Worm (Caenorhabditis elegans) whole organism, dauer: ENCODE measurements around the gene tars-1.

Experiments
- unc-62 ChIP-seq: sonication (generic microtip); optimal IDR thresholded peaks from 2 replicates; lab custom pipeline; 2017; ENCODE audit warnings: missing biosample characterization, missing genetic modification reagents, missing genetic modification characterization

The tars-1 gene

ce11 chrII:11681136-11681824, 14.2 kb downstream of the tars-1 start, which contains the start of the genes sfxn-1.4 and C47D12.4:
TSS of gene sfxn-1.4 (minus strand) at chrII:11681236.
TSS of gene C47D12.4 (plus strand) at chrII:11681774.
- no peak for TF ChIP-seq unc-62

DNA sequence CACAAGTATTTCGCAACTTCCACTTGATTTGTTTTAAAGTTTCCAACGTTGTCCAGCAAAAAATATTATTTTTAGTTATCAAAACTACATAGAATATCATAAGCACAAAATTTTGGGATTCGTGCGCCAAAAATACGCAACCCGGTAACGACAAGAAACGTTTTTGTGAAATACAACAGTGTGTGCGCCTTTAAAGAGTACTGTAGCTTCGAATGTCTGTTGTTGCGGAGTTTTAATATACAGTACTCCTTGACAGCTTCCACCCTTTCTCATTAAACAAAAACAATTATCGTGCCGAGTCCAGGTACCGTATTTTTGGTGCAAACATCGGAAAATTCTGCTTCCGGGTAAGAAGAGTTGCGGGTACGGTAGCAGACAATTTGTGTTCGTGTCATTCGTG, 15.2 kb downstream of the tars-1 start:
- no peak for TF ChIP-seq unc-62

DNA sequence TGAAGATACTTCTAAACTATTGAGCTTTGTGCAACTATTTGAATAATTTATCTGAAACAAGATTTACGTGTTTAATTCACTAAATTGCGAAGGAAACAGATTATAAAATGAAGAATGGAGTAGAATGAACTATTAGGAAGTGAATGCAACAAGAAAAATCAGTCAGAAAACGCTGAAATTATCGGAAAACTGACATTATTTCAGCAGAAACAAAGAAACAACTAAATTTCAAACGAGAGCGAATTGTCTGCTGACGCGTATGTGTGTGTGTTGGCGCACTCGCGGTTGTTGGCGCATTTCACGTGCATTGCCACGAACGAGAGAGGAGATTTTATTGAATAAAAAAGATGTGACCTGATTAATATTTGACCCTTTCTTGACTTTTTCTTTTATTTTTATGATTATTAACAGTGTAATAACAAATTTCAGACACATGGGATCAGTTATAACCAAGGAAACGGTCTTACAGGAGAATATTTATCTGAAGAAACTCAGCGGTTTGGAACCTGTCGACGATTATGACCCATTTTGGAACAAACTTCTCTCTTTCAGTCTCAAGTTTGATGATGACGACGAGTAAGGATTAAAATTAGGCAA, 19.5 kb downstream of the tars-1 start, which contains the start of the genes trr-1 and C47D12.2:
Gene trr-1 (minus strand): TSS at position 51 of the 597 bp plus-strand sequence.
Gene C47D12.2 (plus strand): TSS at position 430 of the 597 bp plus-strand sequence.
- TF ChIP-seq unc-62: no peak

DNA sequence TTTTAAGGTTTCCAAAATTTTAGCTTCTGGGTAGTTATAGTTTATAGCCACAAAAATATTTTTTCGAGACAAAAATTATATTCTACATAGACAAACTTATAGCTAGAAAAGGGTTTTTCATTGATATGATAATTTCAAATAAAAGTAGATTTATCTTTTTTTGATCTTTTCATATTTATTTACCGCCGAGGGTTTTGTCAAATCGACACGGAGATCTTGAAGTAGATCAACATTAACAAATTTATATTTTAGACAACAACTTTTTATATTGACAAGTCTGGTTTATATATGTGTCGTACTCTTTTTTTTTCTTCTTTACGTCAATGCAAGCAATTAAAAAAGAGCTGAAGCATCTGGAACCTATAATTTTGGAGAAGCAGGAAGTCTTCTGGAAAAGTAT, 36.6 kb downstream of the tars-1 start:
- no peak for TF ChIP-seq unc-62

ce11 chrII:11657079-11657478, 38.4 kb downstream of the tars-1 start, which contains the start of gene nep-1:
TSS of gene nep-1 (minus strand) at chrII:11657179.
- no peak for TF ChIP-seq unc-62

- no peak for TF ChIP-seq unc-62
Observed at ce11 chrII:11652679-11653174, 42.7 kb downstream of the tars-1 start, which contains the start of the genes rad-23 and rpn-12. TSS of gene rad-23 (minus strand) at chrII:11652729. TSS of gene rpn-12 (plus strand) at chrII:11653124.

DNA sequence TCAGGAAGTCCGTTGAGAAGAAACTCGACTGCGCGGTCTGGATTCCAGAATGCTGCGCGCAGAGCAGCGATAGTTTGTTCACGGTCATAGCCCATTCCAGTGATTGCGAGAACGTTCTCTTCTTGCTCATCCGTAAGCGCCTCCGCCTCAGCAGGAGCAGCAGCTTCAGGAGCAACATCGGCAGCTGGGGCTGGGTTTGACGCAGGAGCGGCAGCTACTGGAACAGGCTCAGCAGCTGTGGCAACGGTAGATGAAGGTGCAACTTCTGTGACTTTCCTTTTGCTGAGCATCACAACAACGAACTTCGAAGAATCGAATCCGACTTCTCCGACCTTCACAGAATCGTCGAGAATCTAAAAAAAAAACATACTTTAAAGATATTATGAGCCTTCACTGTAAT, 43.3 kb downstream of the tars-1 start:
- TF ChIP-seq unc-62: no peak

ce11 chrII:11650975-11651588, 44.4 kb downstream of the tars-1 start, which contains the start of gene coa-7:
TSS of gene coa-7 (minus strand) at chrII:11651148.
- TF ChIP-seq unc-62: no peak

DNA sequence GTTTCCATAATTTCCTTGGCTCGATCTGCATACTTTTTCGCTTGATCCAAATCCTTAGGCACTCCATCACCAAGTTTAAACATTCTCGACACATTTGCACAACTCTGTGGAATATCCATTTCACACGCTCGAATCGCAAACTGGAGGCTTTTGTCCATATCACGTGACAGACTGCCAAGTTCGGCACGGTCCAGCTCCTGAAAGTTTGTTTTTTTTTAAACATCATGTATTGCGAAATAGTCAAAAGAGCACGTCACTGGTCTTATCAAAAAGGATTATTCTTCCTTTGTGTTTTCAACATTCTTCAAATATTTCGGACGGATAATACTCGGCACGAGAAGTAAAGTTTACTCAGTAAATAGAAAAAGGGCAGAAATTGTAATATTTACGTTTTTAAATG, 46.2 kb downstream of the tars-1 start:
- TF ChIP-seq unc-62: no peak

ce11 chrII:11646874-11647273, 48.6 kb downstream of the tars-1 start:
- no peak for TF ChIP-seq unc-62

- no peak for TF ChIP-seq unc-62
Observed at ce11 chrII:11646276-11646797, 49.1 kb downstream of the tars-1 start, which contains the start of gene ghi-1. TSS of gene ghi-1 (plus strand) at chrII:11646747.

ce11 chrII:11645383-11645782, 50.1 kb downstream of the tars-1 start:
- TF ChIP-seq unc-62: no peak

DNA sequence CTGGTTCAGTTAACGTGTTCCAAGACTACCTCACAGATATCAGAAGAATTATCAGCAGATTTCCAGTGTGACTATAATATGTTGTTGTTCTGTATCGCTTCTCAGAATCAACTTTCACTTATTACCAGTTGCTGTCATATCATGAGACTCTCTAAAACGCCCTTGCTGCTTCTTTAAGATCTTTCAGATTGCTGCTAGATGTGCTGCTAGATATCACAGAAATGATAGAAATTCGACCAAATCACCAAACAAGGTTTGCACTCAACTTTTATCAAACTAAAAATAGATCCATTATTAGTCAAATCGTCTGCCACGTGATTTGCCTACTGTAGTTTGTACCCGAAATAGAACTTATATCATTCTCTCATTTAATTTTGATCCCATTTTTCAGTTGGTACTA, 50.9 kb downstream of the tars-1 start:
- TF ChIP-seq unc-62: no peak

ce11 chrII:11642736-11643135, 52.7 kb downstream of the tars-1 start:
- no peak for TF ChIP-seq unc-62

- no peak for TF ChIP-seq unc-62
Observed at ce11 chrII:11642025-11642424, 53.4 kb downstream of the tars-1 start.
